Worm (Caenorhabditis elegans) whole organism, late embryonic: ENCODE measurements around the gene odc-1.

Source experiments
- Y22D7AL.16 ChIP-seq: sonication (generic microtip); optimal IDR thresholded peaks from 2 replicates; lab custom pipeline; 2016; ENCODE audit warnings: missing genetic modification characterization, missing compliant biosample characterization
- ahr-1 ChIP-seq: sonication (generic microtip); optimal IDR thresholded peaks from 2 replicates; lab custom pipeline; 2016; ENCODE audit warnings: missing genetic modification characterization, missing compliant biosample characterization
- ceh-22 ChIP-seq: sonication (generic microtip); optimal IDR thresholded peaks from 2 replicates; lab custom pipeline; 2017; ENCODE audit warnings: missing biosample characterization, missing genetic modification characterization
- ceh-31 ChIP-seq: sonication (generic microtip); optimal IDR thresholded peaks from 2 replicates; lab custom pipeline; 2016; ENCODE audit warnings: missing genetic modification characterization, missing compliant biosample characterization
- elt-2 ChIP-seq: sonication (generic microtip); optimal IDR thresholded peaks from 2 replicates; lab custom pipeline; 2016; ENCODE audit warnings: missing genetic modification reagents, missing genetic modification characterization, missing compliant biosample characterization
- fkh-6 ChIP-seq: sonication (generic microtip); optimal IDR thresholded peaks from 2 replicates; lab custom pipeline; 2016; ENCODE audit warnings: missing genetic modification characterization, missing compliant biosample characterization
- hlh-6 ChIP-seq: sonication (generic microtip); optimal IDR thresholded peaks from 2 replicates; lab custom pipeline; 2016; ENCODE audit warnings: missing genotype, missing genetic modification characterization, missing compliant biosample characterization
- pat-9 ChIP-seq: fragments of 200-800 bp; sonication (Bioruptor generic); optimal IDR thresholded peaks from 2 replicates; lab custom pipeline; 2018; ENCODE audit warnings: mild to moderate bottlenecking, missing genetic modification characterization, moderate library complexity, missing compliant biosample characterization
- pha-4 ChIP-seq: fragments of 150-350 bp; optimal IDR thresholded peaks from 2 replicates; lab custom pipeline; 2018; ENCODE audit warnings: missing biosample characterization, missing genetic modification reagents, missing genetic modification characterization
- ref-2 ChIP-seq: sonication (generic microtip); optimal IDR thresholded peaks from 2 replicates; lab custom pipeline; 2016; ENCODE audit warnings: missing genetic modification characterization, missing compliant biosample characterization
- rnt-1 ChIP-seq: sonication (generic microtip); optimal IDR thresholded peaks from 2 replicates; lab custom pipeline; 2016; ENCODE audit warnings: missing genetic modification characterization, missing compliant biosample characterization
- sox-4 ChIP-seq: sonication (generic microtip); optimal IDR thresholded peaks from 2 replicates; lab custom pipeline; 2017; ENCODE audit warnings: mild to moderate bottlenecking, missing genetic modification characterization, inconsistent platforms, missing compliant biosample characterization
- unc-3 ChIP-seq, 2 experiments: fragments of 200-800 bp in 1 of 2; sonication (Bioruptor generic) in 1 of 2; sonication (generic microtip) in 1 of 2; conservative IDR thresholded peaks in 1 of 2; optimal IDR thresholded peaks in 1 of 2; 2 replicates each; pipeline versions ENCODE4 v1.3.6 to Lab custom; 2016 to 2022; ENCODE audit warnings: missing compliant biosample characterization in 2 of 2, missing genetic modification characterization in 2 of 2, missing genetic modification reagents in 1 of 2
- unc-55 ChIP-seq: sonication (generic microtip); optimal IDR thresholded peaks from 2 replicates; lab custom pipeline; 2017; ENCODE audit warnings: missing biosample characterization, missing genetic modification reagents, missing genetic modification characterization

DNA sequence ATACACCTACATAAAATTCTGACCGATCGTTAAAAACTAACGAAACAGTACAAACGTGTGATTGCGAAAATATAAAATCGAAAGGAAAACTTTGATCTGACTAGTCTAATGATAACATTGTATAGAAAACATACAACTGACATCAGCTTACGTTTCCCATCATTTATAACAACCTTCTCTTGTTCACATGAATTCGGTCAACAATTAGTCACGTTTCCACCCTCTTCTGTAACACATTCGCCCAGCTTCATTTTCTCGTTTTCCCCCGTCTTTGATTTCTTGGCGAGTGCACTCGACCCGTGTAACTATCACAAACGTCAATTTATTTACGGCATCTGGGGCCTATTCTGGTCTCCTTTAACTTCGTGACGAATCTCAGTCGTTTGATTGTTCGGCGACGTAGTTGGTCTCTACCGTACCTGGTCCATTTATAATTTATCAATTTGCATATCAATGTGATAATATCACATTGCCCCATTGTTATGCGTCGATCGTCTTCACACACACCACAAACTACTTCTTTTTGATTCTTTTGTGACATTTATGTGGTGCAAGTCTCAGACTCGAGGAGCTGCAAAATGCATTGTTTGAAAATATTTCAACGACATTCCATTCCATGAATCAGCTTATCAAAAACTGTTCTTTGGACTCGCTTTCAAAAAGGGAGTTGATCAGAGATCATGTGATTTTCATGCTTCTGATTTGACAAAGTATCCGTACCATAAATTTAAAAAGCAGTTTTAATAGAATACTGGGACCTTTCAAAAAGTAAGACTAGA is 980 bp upstream of the odc-1 start:
- TF ChIP-seq ceh-31 (tag; lab: Kevin White, UChicago) (no peak), pat-9 (tag; lab: Kevin White, UChicago) (no peak), elt-2 (tag; lab: Kevin White, UChicago) (no peak), ahr-1 (no peak), ceh-22 (tag; lab: Kevin White, UChicago) (no peak), unc-55 (no peak), pha-4 (tag; lab: Kevin White, UChicago) (no peak), sox-4 (tag; lab: Kevin White, UChicago) (no peak), Y22D7AL.16 (tag; lab: Kevin White, UChicago) (no peak), unc-3 (GFP tag; conservative IDR thresholded peaks at IDR 0.05; lab: Robert Waterston, UW) (no peak), unc-3 (tag; optimal IDR thresholded peaks at IDR 0.05; lab: Kevin White, UChicago) (no peak), ref-2 (tag; lab: Kevin White, UChicago) (no peak), rnt-1 (tag; lab: Kevin White, UChicago) (no peak), hlh-6 (no peak), fkh-6 (tag; lab: Kevin White, UChicago) (no peak)
